Worm (Caenorhabditis elegans): ENCODE results near the gene dct-11.

DNA sequence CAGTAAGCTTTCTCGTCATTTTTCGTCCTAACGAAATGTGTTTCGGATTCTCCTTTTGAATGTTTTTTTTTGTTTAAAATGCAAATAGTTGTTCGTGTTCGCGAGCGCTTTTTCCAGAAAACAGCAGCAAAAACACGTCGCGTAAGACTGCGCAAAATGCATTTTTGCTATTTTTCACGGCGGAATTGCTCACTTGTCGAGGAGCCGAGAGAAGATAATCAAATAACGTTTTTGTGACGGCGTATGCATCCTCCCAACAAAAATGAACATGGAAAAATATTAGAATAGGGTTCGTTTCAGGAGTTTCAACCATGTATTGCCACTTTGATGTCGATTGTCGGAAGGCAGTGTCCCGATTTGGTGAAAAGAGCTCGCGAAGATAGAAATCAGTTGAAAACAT, 37.5 kb upstream of the dct-11 start:
- TF ChIP-seq F49E8.2 (tag; optimal IDR thresholded peaks at IDR 0.05; ENCODE audit: borderline replicate concordance) (no peak), mep-1 (tag; optimal IDR thresholded peaks at IDR 0.05) (no peak), Y5F2A.4 (GFP tag; optimal IDR thresholded peaks at IDR 0.05) (no peak), lir-3 (tag; optimal IDR thresholded peaks at IDR 0.05) (no peak), daf-19 (GFP tag; conservative IDR thresholded peaks at IDR 0.05) (no peak), dmd-6 (GFP tag; IDR thresholded peaks at IDR 0.05) (no peak)

Data from whole organism, L4 larva.